Fruit fly (Drosophila melanogaster) whole organism, wandering third instar larva: Measurements from ENCODE around the gene Acph-1.

ENCODE experiments used
- OdsH ChIP-seq: fragments of 200-800 bp; sonication (Bioruptor generic); optimal IDR thresholded peaks from 2 replicates; lab custom pipeline; 2016; ENCODE audit warnings: missing biosample characterization, mild to moderate bottlenecking, missing genetic modification characterization
- Vsx2 ChIP-seq: fragments of 200-300, 225-300 bp; sonication (Bioruptor generic); optimal IDR thresholded peaks from 2 replicates; lab custom pipeline; 2018; ENCODE audit warnings: missing biosample characterization, missing genetic modification characterization; ENCODE audit not compliant: partially characterized antibody
- dsf ChIP-seq: sonication (Bioruptor generic); optimal IDR thresholded peaks from 2 replicates; lab custom pipeline; 2016; ENCODE audit warnings: missing biosample characterization, missing genetic modification characterization, borderline replicate concordance
- ey ChIP-seq: fragments of 200-800 bp; sonication (Bioruptor generic); optimal IDR thresholded peaks from 2 replicates; lab custom pipeline; 2016; ENCODE audit warnings: missing biosample characterization, missing genetic modification characterization
- h ChIP-seq: fragments of 200-800 bp; sonication (Bioruptor generic); optimal IDR thresholded peaks from 3 replicates; lab custom pipeline; 2016; ENCODE audit warnings: missing biosample characterization, mild to moderate bottlenecking, missing genetic modification characterization
- jim ChIP-seq: fragments of 175-275, 200-325 bp; sonication (Bioruptor generic); optimal IDR thresholded peaks from 2 replicates; lab custom pipeline; 2016; ENCODE audit warnings: missing biosample characterization, mild to moderate bottlenecking, missing genetic modification characterization
- rgr ChIP-seq: fragments of 200-800 bp; sonication (Bioruptor generic); optimal IDR thresholded peaks from 3 replicates; lab custom pipeline; 2016; ENCODE audit warnings: missing biosample characterization, mild to moderate bottlenecking, missing genetic modification characterization
- sage ChIP-seq: fragments of 200-800 bp; sonication (Bioruptor generic); optimal IDR thresholded peaks from 2 replicates; lab custom pipeline; 2016; ENCODE audit warnings: missing biosample characterization, mild to moderate bottlenecking, missing genetic modification characterization
- usp ChIP-seq: fragments of >200 bp; optimal IDR thresholded peaks from 2 replicates; lab custom pipeline; 2017; ENCODE audit warnings: missing biosample characterization, missing genetic modification characterization

dm6 chr3R:30039494-30039893, 46.3 kb upstream of the Acph-1 start, which contains the start of the genes janA, Sry-alpha and Sry-beta:
- TF ChIP-seq sage (GFP tag; lab: Kevin White, UChicago) (no peak), dsf (no peak), Vsx2 (GFP tag; lab: Kevin White, UChicago) (no peak), rgr (GFP tag; lab: Kevin White, UChicago) (no peak), jim (GFP tag; lab: Kevin White, UChicago) (no peak), ey (GFP tag; lab: Kevin White, UChicago) (no peak), OdsH (GFP tag; lab: Kevin White, UChicago) (no peak), h (GFP tag; lab: Kevin White, UChicago) (no peak), usp (GFP tag; lab: Kevin White, UChicago) (no peak)
